Worm (Caenorhabditis elegans) whole organism, late embryonic: Measurements from ENCODE around the gene lab-2.

Experiments used
- F13H6.1 ChIP-seq: sonication (generic microtip); optimal IDR thresholded peaks from 2 replicates; lab custom pipeline; 2016; ENCODE audit warnings: missing genetic modification characterization, missing compliant biosample characterization
- ama-1 ChIP-seq: fragments of 150-350 bp; optimal IDR thresholded peaks from 2 replicates; lab custom pipeline; 2014
- ceh-24 ChIP-seq: sonication (generic microtip); optimal IDR thresholded peaks from 2 replicates; lab custom pipeline; 2016; ENCODE audit warnings: mild to moderate bottlenecking, missing genetic modification characterization, missing compliant biosample characterization
- ceh-30 ChIP-seq: fragments of 150-350 bp; optimal IDR thresholded peaks from 2 replicates; lab custom pipeline; 2014; ENCODE audit warnings: missing biosample characterization, missing genetic modification characterization
- ceh-48 ChIP-seq: sonication (generic microtip); optimal IDR thresholded peaks from 2 replicates; lab custom pipeline; 2016; ENCODE audit warnings: missing genetic modification characterization, inconsistent platforms, missing compliant biosample characterization
- elt-2 ChIP-seq: sonication (generic microtip); optimal IDR thresholded peaks from 2 replicates; lab custom pipeline; 2016; ENCODE audit warnings: missing genetic modification reagents, missing genetic modification characterization, missing compliant biosample characterization
- fkh-10 ChIP-seq: fragments of 150-350 bp; optimal IDR thresholded peaks from 2 replicates; lab custom pipeline; 2014; ENCODE audit warnings: missing biosample characterization, missing genetic modification reagents, missing genetic modification characterization
- unc-42 ChIP-seq: sonication (generic microtip); optimal IDR thresholded peaks from 2 replicates; lab custom pipeline; 2016; ENCODE audit warnings: missing genotype, missing genetic modification characterization, missing compliant biosample characterization
- unc-55 ChIP-seq: sonication (generic microtip); optimal IDR thresholded peaks from 2 replicates; lab custom pipeline; 2017; ENCODE audit warnings: missing biosample characterization, missing genetic modification reagents, missing genetic modification characterization

- no peak for TF ChIP-seq unc-42 (tag; lab: Kevin White, UChicago)
- TF ChIP-seq elt-2 (tag; lab: Kevin White, UChicago): no peak
- TF ChIP-seq F13H6.1 (tag; lab: Kevin White, UChicago): no peak
- no peak for TF ChIP-seq ama-1
- TF ChIP-seq ceh-24 (tag; lab: Kevin White, UChicago): no peak
- TF ChIP-seq unc-55 (GFP tag; lab: Kevin White, UChicago): no peak
- no peak for TF ChIP-seq ceh-48 (tag; lab: Kevin White, UChicago)
- TF ChIP-seq fkh-10 (GFP tag; lab: Kevin White, UChicago): no peak
- TF ChIP-seq ceh-30 (tag; lab: Kevin White, UChicago): no peak
Measured at ce11 chrIII:7367012-7367760, 37.8 kb upstream of the lab-2 start, which contains the start of the genes T20B12.5 and T20B12.4.
